Worm (Caenorhabditis elegans): ENCODE data around the gene ostf-4.

DNA sequence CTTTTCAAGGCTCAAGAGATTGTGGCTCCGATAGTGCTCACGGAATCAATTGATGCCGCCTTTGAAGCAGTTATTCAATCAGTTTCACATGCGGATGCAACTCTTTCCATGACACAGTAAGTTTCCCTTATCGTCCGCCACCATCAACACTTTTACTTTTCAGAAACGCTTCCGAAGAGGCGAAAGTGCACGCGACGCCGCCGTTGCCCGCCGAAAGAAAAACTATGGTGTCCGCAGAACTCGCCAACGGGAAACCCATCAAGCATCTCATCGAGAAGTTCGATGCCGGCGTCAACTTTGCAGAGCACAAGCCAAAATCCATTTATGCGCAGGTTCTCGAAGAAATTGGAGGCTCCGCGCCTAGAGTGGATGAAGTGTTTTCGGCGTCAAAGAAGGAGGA lies 35.1 kb upstream of the ostf-4 start:
- no peak for TF ChIP-seq alr-1 (tag; optimal IDR thresholded peaks at IDR 0.05)
- TF ChIP-seq lsy-2 (tag; optimal IDR thresholded peaks at IDR 0.05), result no peak
- TF ChIP-seq sma-9 (GFP tag; optimal IDR thresholded peaks at IDR 0.05), result no peak
- TF ChIP-seq sma-9 (tag; optimal IDR thresholded peaks at IDR 0.05), result no peak
- TF ChIP-seq blmp-1 (tag; optimal IDR thresholded peaks at IDR 0.05; ENCODE audit: insufficient read depth), result no peak
- no peak for TF ChIP-seq ama-1 (optimal IDR thresholded peaks at IDR 0.05)
- TF ChIP-seq skn-1 (tag; optimal IDR thresholded peaks at IDR 0.05), result no peak

All from whole organism, L2 larva.